Worm (Caenorhabditis elegans) whole organism, L4 larva: Measurements from ENCODE around the gene lgc-27.

ENCODE experiments used
- ceh-28 ChIP-seq: fragments of 150-350 bp; optimal IDR thresholded peaks from 2 replicates; lab custom pipeline; 2014; ENCODE audit warnings: missing biosample characterization, missing genetic modification reagents, missing genetic modification characterization
- daf-12 ChIP-seq: fragments of 150-350 bp; optimal IDR thresholded peaks from 2 replicates; lab custom pipeline; 2014; ENCODE audit warnings: missing biosample characterization, missing genetic modification reagents, missing genetic modification characterization
- egl-27 ChIP-seq: sonication (generic microtip); optimal IDR thresholded peaks from 3 replicates; lab custom pipeline; 2017; ENCODE audit warnings: missing biosample characterization, missing genetic modification reagents, missing genetic modification characterization
- lin-39 ChIP-seq: fragments of 150-350 bp; optimal IDR thresholded peaks from 2 replicates; lab custom pipeline; 2014; ENCODE audit warnings: missing biosample characterization, missing genetic modification reagents, missing genetic modification characterization
- nhr-77 ChIP-seq: fragments of 150-350 bp; optimal IDR thresholded peaks from 2 replicates; lab custom pipeline; 2014; ENCODE audit warnings: missing biosample characterization, missing genetic modification characterization
- snpc-4 ChIP-seq: fragments of 150-350 bp; optimal IDR thresholded peaks from 2 replicates; lab custom pipeline; 2014; ENCODE audit warnings: missing biosample characterization, missing genetic modification characterization
- spr-1 ChIP-seq: sonication (generic microtip); optimal IDR thresholded peaks from 2 replicates; lab custom pipeline; 2016; ENCODE audit warnings: mild to moderate bottlenecking, missing genetic modification characterization, missing compliant biosample characterization

DNA sequence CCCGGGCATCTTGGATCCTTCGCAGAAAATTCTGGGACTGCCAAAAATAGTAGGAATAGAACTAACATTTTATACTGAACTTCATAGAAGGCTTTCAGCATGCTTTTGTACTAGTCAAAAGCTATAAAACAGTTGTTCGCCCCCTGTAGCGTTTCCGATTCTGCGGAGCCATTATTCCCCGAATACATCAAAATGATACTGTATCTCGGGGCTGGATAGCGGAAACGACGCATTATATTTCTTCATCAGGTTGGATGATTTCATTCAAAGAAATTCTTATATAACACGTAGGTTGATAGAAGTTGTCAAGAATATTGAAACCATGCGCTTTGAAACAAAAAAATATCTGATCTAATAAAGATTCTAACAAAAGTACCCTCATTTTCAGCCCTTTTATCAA, 30.9 kb upstream of the lgc-27 start, which contains the start of gene clec-137:
- TF ChIP-seq spr-1 (tag; lab: Kevin White, UChicago) (no peak), lin-39 (tag; lab: Kevin White, UChicago) (no peak), egl-27 (tag; lab: Kevin White, UChicago) (no peak), snpc-4 (no peak), ceh-28 (no peak), nhr-77 (no peak), daf-12 (no peak)
